Fruit fly (Drosophila melanogaster) whole organism, embryonic: Measurements from ENCODE around the gene sna.
A peak's percentile ranks its signal among the peaks of the same experiment; 100 is the strongest.

Experiments
- Abd-B ChIP-seq: fragments of 200-800 bp; sonication (Bioruptor generic); optimal IDR thresholded peaks from 2 replicates; lab custom pipeline; 2018; ENCODE audit warnings: missing biosample characterization, mild to moderate bottlenecking, missing genetic modification characterization, moderate library complexity
- BEAF-32 ChIP-seq: fragments of 200-800 bp; sonication (Bioruptor generic); optimal IDR thresholded peaks from 3 replicates; lab custom pipeline; 2017; ENCODE audit warnings: missing biosample characterization, missing genetic modification characterization, mild to moderate bottlenecking, moderate library complexity, missing genetic modification reagents
- CG10147 ChIP-seq: fragments of 200-800 bp; sonication (Bioruptor generic); optimal IDR thresholded peaks from 2 replicates; lab custom pipeline; 2019; ENCODE audit warnings: missing biosample characterization, mild to moderate bottlenecking, missing genetic modification characterization, moderate library complexity
- CG10366 ChIP-seq: fragments of 200-800 bp; sonication (Bioruptor generic); IDR thresholded peaks from 2 replicates; pipeline ENCODE4 v1.3.6; 2022; ENCODE audit warnings: missing biosample characterization, missing genetic modification characterization
- CG10979 ChIP-seq: fragments of 200-800 bp; sonication (Bioruptor generic); optimal IDR thresholded peaks from 2 replicates; lab custom pipeline; 2018; ENCODE audit warnings: missing biosample characterization, mild to moderate bottlenecking, missing genetic modification characterization, moderate library complexity
- CG11093 ChIP-seq: fragments of 200-800 bp; sonication (Bioruptor generic); IDR thresholded peaks from 3 replicates; pipeline ENCODE4 v1.3.6; 2022; ENCODE audit warnings: missing biosample characterization, missing genetic modification characterization
- CG14050 ChIP-seq: fragments of 200-800 bp; sonication (Bioruptor generic); IDR thresholded peaks from 3 replicates; pipeline ENCODE4 v1.3.6; 2022; ENCODE audit warnings: missing biosample characterization, missing genetic modification characterization
- CG14441 ChIP-seq: fragments of 200-800 bp; sonication (Bioruptor generic); IDR thresholded peaks from 2 replicates; pipeline ENCODE4 v1.3.6; 2022; ENCODE audit warnings: missing biosample characterization, missing genetic modification characterization
- CG1647 ChIP-seq: fragments of 200-800 bp; sonication (Bioruptor generic); optimal IDR thresholded peaks from 3 replicates; lab custom pipeline; 2016; ENCODE audit warnings: missing biosample characterization, missing genetic modification characterization
- CG31388 ChIP-seq: fragments of 200-800 bp; sonication (Bioruptor generic); optimal IDR thresholded peaks from 2 replicates; lab custom pipeline; 2016; ENCODE audit warnings: missing biosample characterization, missing genetic modification characterization
- CG32767 ChIP-seq: fragments of 200-800 bp; sonication (Bioruptor generic); IDR thresholded peaks from 2 replicates; pipeline ENCODE4 v1.3.6; 2022; ENCODE audit warnings: missing biosample characterization, missing genetic modification characterization
- CG32772 ChIP-seq: fragments of 200-800 bp; sonication (Bioruptor generic); IDR thresholded peaks from 2 replicates; pipeline ENCODE4 v1.3.6; 2022; ENCODE audit warnings: missing biosample characterization, missing genetic modification characterization
- CG3995 ChIP-seq: fragments of 200-800 bp; sonication (Bioruptor generic); optimal IDR thresholded peaks from 3 replicates; lab custom pipeline; 2016; ENCODE audit warnings: missing biosample characterization, missing genetic modification characterization
- CG5245 ChIP-seq: fragments of 200-800 bp; sonication (Bioruptor generic); optimal IDR thresholded peaks from 3 replicates; lab custom pipeline; 2016; ENCODE audit warnings: missing biosample characterization, missing genetic modification characterization
- CG5953 ChIP-seq: fragments of 200-800 bp; sonication (Bioruptor generic); IDR thresholded peaks from 2 replicates; pipeline ENCODE4 v1.3.6; 2022; ENCODE audit warnings: missing biosample characterization, missing genetic modification characterization
- CG9215 ChIP-seq: fragments of 200-800 bp; sonication (Bioruptor generic); IDR thresholded peaks from 2 replicates; pipeline ENCODE4 v1.3.6; 2022; ENCODE audit warnings: missing biosample characterization, missing genetic modification characterization
- CG9797 ChIP-seq: fragments of 200-800 bp; sonication (Bioruptor generic); optimal IDR thresholded peaks from 3 replicates; lab custom pipeline; 2018; ENCODE audit warnings: missing biosample characterization, mild to moderate bottlenecking, missing genetic modification characterization
- Chrac-16 ChIP-seq: fragments of 200-800 bp; sonication (Bioruptor generic); optimal IDR thresholded peaks from 3 replicates; lab custom pipeline; 2016; ENCODE audit warnings: missing biosample characterization, missing genetic modification characterization
- Hand ChIP-seq: fragments of 200-800 bp; sonication (Bioruptor generic); optimal IDR thresholded peaks from 2 replicates; lab custom pipeline; 2017; ENCODE audit warnings: mild to moderate bottlenecking, missing biosample characterization, missing genetic modification reagents, missing genetic modification characterization
- HmgZ ChIP-seq: fragments of 200-800 bp; sonication (Bioruptor generic); optimal IDR thresholded peaks from 2 replicates; lab custom pipeline; 2018; ENCODE audit warnings: missing biosample characterization, mild to moderate bottlenecking, missing genetic modification characterization
- Hr78 ChIP-seq, 2 experiments: fragments of 200-800 bp in 1 of 2; fragments of >200 bp in 1 of 2; sonication (Bioruptor generic) in 1 of 2; optimal IDR thresholded peaks; 2 replicates each; lab custom pipeline; 2017 to 2019; ENCODE audit warnings: missing biosample characterization in 2 of 2, missing genetic modification characterization in 2 of 2, mild to moderate bottlenecking in 1 of 2, moderate library complexity in 1 of 2
- Jarid2 ChIP-seq: fragments of 200-800 bp; sonication (Bioruptor generic); optimal IDR thresholded peaks from 3 replicates; lab custom pipeline; 2017; ENCODE audit warnings: mild to moderate bottlenecking, missing biosample characterization, missing genetic modification reagents, missing genetic modification characterization
- Myb ChIP-seq: fragments of 200-800 bp; sonication (Bioruptor generic); optimal IDR thresholded peaks from 2 replicates; lab custom pipeline; 2016; ENCODE audit warnings: missing biosample characterization, missing genetic modification characterization
- NC2α ChIP-seq: fragments of 200-800 bp; sonication (Bioruptor generic); optimal IDR thresholded peaks from 2 replicates; lab custom pipeline; 2016; ENCODE audit warnings: missing biosample characterization, missing genetic modification characterization
- Taf1 ChIP-seq: fragments of 200-800 bp; sonication (Bioruptor generic); IDR thresholded peaks from 2 replicates; pipeline ENCODE4 v1.3.6; 2022; ENCODE audit warnings: missing biosample characterization, missing genetic modification characterization
- Xbp1 ChIP-seq: fragments of 200-800 bp; sonication (Bioruptor generic); optimal IDR thresholded peaks from 3 replicates; lab custom pipeline; 2016; ENCODE audit warnings: missing biosample characterization, mild to moderate bottlenecking, missing genetic modification characterization
- Xrp1 ChIP-seq: fragments of 200-800 bp; sonication (Bioruptor generic); IDR thresholded peaks from 2 replicates; pipeline ENCODE4 v1.3.6; 2022; ENCODE audit warnings: missing biosample characterization, missing genetic modification characterization
- abd-A ChIP-seq: fragments of 200-800 bp; sonication (Bioruptor generic); optimal IDR thresholded peaks from 3 replicates; lab custom pipeline; 2019; ENCODE audit warnings: missing biosample characterization, mild to moderate bottlenecking, missing genetic modification characterization, moderate library complexity
- ase ChIP-seq: fragments of 200-800 bp; sonication (Bioruptor generic); IDR thresholded peaks from 3 replicates; pipeline ENCODE4 v1.3.6; 2022; ENCODE audit warnings: missing biosample characterization, missing genetic modification characterization
- bcd ChIP-seq: fragments of 200-800 bp; sonication (Bioruptor generic); optimal IDR thresholded peaks from 2 replicates; lab custom pipeline; 2017; ENCODE audit warnings: missing biosample characterization, mild to moderate bottlenecking, missing genetic modification characterization
- da ChIP-seq: fragments of 200-800 bp; sonication (Bioruptor generic); optimal IDR thresholded peaks from 2 replicates; lab custom pipeline; 2016; ENCODE audit warnings: missing biosample characterization, missing genetic modification characterization
- dm ChIP-seq: fragments of 200-800 bp; sonication (Bioruptor generic); optimal IDR thresholded peaks from 3 replicates; lab custom pipeline; 2016; ENCODE audit warnings: missing biosample characterization, missing genetic modification characterization
- fd102C ChIP-seq: fragments of 200-800 bp; sonication (Bioruptor generic); optimal IDR thresholded peaks from 2 replicates; lab custom pipeline; 2018; ENCODE audit warnings: missing biosample characterization, mild to moderate bottlenecking, missing genetic modification characterization, moderate library complexity
- fd64A ChIP-seq: fragments of 200-800 bp; sonication (Bioruptor generic); optimal IDR thresholded peaks from 3 replicates; lab custom pipeline; 2018; ENCODE audit warnings: missing biosample characterization, mild to moderate bottlenecking, missing genetic modification characterization
- gce ChIP-seq: fragments of 200-800 bp; sonication (Bioruptor generic); IDR thresholded peaks from 3 replicates; pipeline ENCODE4 v1.3.6; 2022; ENCODE audit warnings: missing biosample characterization, missing genetic modification characterization
- hb ChIP-seq: fragments of 200-800 bp; sonication (Bioruptor generic); IDR thresholded peaks from 3 replicates; pipeline ENCODE4 v1.3.6; 2022; ENCODE audit warnings: missing biosample characterization, missing genetic modification characterization; ENCODE audit not compliant: partially characterized antibody
- mirr ChIP-seq: fragments of 200-800 bp; sonication (Bioruptor generic); optimal IDR thresholded peaks from 3 replicates; lab custom pipeline; 2018; ENCODE audit warnings: missing biosample characterization, mild to moderate bottlenecking, missing genetic modification characterization
- mld ChIP-seq: fragments of 200-800 bp; sonication (Bioruptor generic); IDR thresholded peaks from 3 replicates; pipeline ENCODE4 v1.3.6; 2022; ENCODE audit warnings: missing biosample characterization, missing genetic modification characterization; ENCODE audit not compliant: partially characterized antibody
- nau ChIP-seq: fragments of 200-800 bp; sonication (Bioruptor generic); optimal IDR thresholded peaks from 3 replicates; lab custom pipeline; 2017; ENCODE audit warnings: missing biosample characterization, mild to moderate bottlenecking, missing genetic modification characterization, missing genetic modification reagents
- oc ChIP-seq: fragments of 200-800 bp; sonication (Bioruptor generic); optimal IDR thresholded peaks from 2 replicates; lab custom pipeline; 2018; ENCODE audit warnings: missing biosample characterization, mild to moderate bottlenecking, missing genetic modification characterization, moderate library complexity
- otp ChIP-seq: fragments of 200-800 bp; sonication (Bioruptor generic); IDR thresholded peaks from 3 replicates; pipeline ENCODE4, ENCODE4 v1.3.6; 2022; ENCODE audit warnings: missing biosample characterization, missing genetic modification characterization
- pfk ChIP-seq: fragments of 200-800 bp; sonication (Bioruptor generic); optimal IDR thresholded peaks from 2 replicates; lab custom pipeline; 2018; ENCODE audit warnings: missing biosample characterization, mild to moderate bottlenecking, missing genetic modification characterization, moderate library complexity
- phol ChIP-seq: fragments of 200-800 bp; sonication (Bioruptor generic); optimal IDR thresholded peaks from 3 replicates; lab custom pipeline; 2018; ENCODE audit warnings: missing biosample characterization, mild to moderate bottlenecking, missing genetic modification characterization, moderate library complexity
- row ChIP-seq: fragments of 200-800 bp; sonication (Bioruptor generic); IDR thresholded peaks from 3 replicates; pipeline ENCODE4 v1.3.6; 2022; ENCODE audit warnings: missing biosample characterization, missing genetic modification characterization
- slp2 ChIP-seq: fragments of 200-800 bp; sonication (Bioruptor generic); optimal IDR thresholded peaks from 2 replicates; lab custom pipeline; 2016; ENCODE audit warnings: missing biosample characterization, missing genetic modification characterization
- sqz ChIP-seq: fragments of 200-800 bp; sonication (Bioruptor generic); optimal IDR thresholded peaks from 3 replicates; lab custom pipeline; 2018; ENCODE audit warnings: missing biosample characterization, mild to moderate bottlenecking, missing genetic modification characterization
- ssp ChIP-seq: fragments of 200-800 bp; sonication (Bioruptor generic); IDR thresholded peaks from 2 replicates; pipeline ENCODE4 v1.3.6; 2022; ENCODE audit warnings: missing biosample characterization, missing genetic modification characterization
- sug ChIP-seq: fragments of 200-800 bp; optimal IDR thresholded peaks from 2 replicates; lab custom pipeline; 2019; ENCODE audit warnings: missing biosample characterization, mild to moderate bottlenecking, missing genetic modification characterization, moderate library complexity
- tap ChIP-seq: fragments of 200-800 bp; optimal IDR thresholded peaks from 3 replicates; lab custom pipeline; 2019; ENCODE audit warnings: missing biosample characterization, mild to moderate bottlenecking, missing genetic modification characterization, moderate library complexity
- toy ChIP-seq: fragments of 200-800 bp; sonication (Bioruptor generic); IDR thresholded peaks from 2 replicates; pipeline ENCODE4 v1.3.6; 2022; ENCODE audit warnings: missing biosample characterization, missing genetic modification characterization
- wek ChIP-seq: fragments of 200-800 bp; sonication (Bioruptor generic); optimal IDR thresholded peaks from 3 replicates; lab custom pipeline; 2018; ENCODE audit warnings: missing biosample characterization, mild to moderate bottlenecking, missing genetic modification characterization, moderate library complexity

The sna gene

dm6 chr2L:15432260-15432659, 45.8 kb downstream of the sna start (continued):
- TF ChIP-seq tap (tag; lab: Kevin White, UChicago): no peak
- TF ChIP-seq ssp: no peak
- TF ChIP-seq Xbp1 (GFP tag; lab: Kevin White, UChicago): peak; percentile 6
- peak; percentile 72 for TF ChIP-seq CG10979
- TF ChIP-seq wek (GFP tag; lab: Kevin White, UChicago): no peak
- no peak for TF ChIP-seq abd-A (tag; lab: Kevin White, UChicago)
- no peak for TF ChIP-seq CG10147
- no peak for TF ChIP-seq CG31388 (GFP tag; lab: Kevin White, UChicago)
- TF ChIP-seq oc (tag; lab: Kevin White, UChicago): no peak
- TF ChIP-seq bcd (GFP tag; lab: Kevin White, UChicago): peak; percentile 16
- no peak for TF ChIP-seq CG32767 (GFP tag; lab: Robert Waterston, UW)
- TF ChIP-seq hb (GFP tag; lab: Robert Waterston, UW): no peak
- TF ChIP-seq HmgZ (tag; lab: Kevin White, UChicago): no peak
- TF ChIP-seq toy: no peak
- no peak for TF ChIP-seq nau (GFP tag; lab: Kevin White, UChicago)
- no peak for TF ChIP-seq NC2α (GFP tag; lab: Kevin White, UChicago)
- no peak for TF ChIP-seq CG9215 (GFP tag; lab: Robert Waterston, UW)
- TF ChIP-seq fd102C: peak; percentile 23
- TF ChIP-seq CG32772 (GFP tag; lab: Robert Waterston, UW): no peak
- TF ChIP-seq Xrp1: peak; percentile 71
- TF ChIP-seq pfk (GFP tag; lab: Kevin White, UChicago): no peak
- no peak for TF ChIP-seq CG3995 (GFP tag; lab: Kevin White, UChicago)
- TF ChIP-seq gce (GFP tag; lab: Robert Waterston, UW): no peak
- peak; percentile 17 for TF ChIP-seq da (GFP tag; lab: Kevin White, UChicago)
- TF ChIP-seq Jarid2: no peak
- TF ChIP-seq Taf1: no peak
- no peak for TF ChIP-seq Chrac-16 (GFP tag; lab: Kevin White, UChicago)
- no peak for TF ChIP-seq CG1647 (GFP tag; lab: Kevin White, UChicago)
- no peak for TF ChIP-seq Hand (GFP tag; lab: Kevin White, UChicago)
- no peak for TF ChIP-seq BEAF-32
- no peak for TF ChIP-seq dm (GFP tag; lab: Kevin White, UChicago)
- no peak for TF ChIP-seq Myb (GFP tag; lab: Kevin White, UChicago)
- TF ChIP-seq CG9797 (GFP tag; lab: Kevin White, UChicago): no peak
- no peak for TF ChIP-seq CG5245
- no peak for TF ChIP-seq ase
- no peak for TF ChIP-seq mld (GFP tag; lab: Robert Waterston, UW)
- peak; percentile 54 for TF ChIP-seq phol
- peak; percentile 37; the same call in 1 of the 2 replicates for TF ChIP-seq CG10366 (GFP tag; lab: Robert Waterston, UW)
- 0 out of 3 replicates have a peak, but pooled peaks have one; percentile 20 for TF ChIP-seq otp (GFP tag; lab: Robert Waterston, UW)
- no peak for TF ChIP-seq sqz
- no peak for TF ChIP-seq sug (tag; lab: Kevin White, UChicago)
- no peak for TF ChIP-seq CG14441 (GFP tag; lab: Robert Waterston, UW)
- TF ChIP-seq mirr (GFP tag; lab: Kevin White, UChicago): no peak
- 0 out of 3 replicates have a peak, but pooled peaks have one; percentile 7 for TF ChIP-seq CG11093
- no peak for TF ChIP-seq CG5953
- peak; percentile 47; the same call in 2 of the 3 replicates for TF ChIP-seq row
- no peak for TF ChIP-seq fd64A
- TF ChIP-seq slp2: no peak
- no peak for TF ChIP-seq Abd-B (GFP tag; lab: Kevin White, UChicago)
- no peak for TF ChIP-seq CG14050 (GFP tag; lab: Robert Waterston, UW)
- no peak for TF ChIP-seq Hr78 (GFP tag; optimal IDR thresholded peaks at IDR 0.05; lab: Kevin White, UChicago)
